Worm (Caenorhabditis elegans): ENCODE results near the gene srlf-13.

DNA sequence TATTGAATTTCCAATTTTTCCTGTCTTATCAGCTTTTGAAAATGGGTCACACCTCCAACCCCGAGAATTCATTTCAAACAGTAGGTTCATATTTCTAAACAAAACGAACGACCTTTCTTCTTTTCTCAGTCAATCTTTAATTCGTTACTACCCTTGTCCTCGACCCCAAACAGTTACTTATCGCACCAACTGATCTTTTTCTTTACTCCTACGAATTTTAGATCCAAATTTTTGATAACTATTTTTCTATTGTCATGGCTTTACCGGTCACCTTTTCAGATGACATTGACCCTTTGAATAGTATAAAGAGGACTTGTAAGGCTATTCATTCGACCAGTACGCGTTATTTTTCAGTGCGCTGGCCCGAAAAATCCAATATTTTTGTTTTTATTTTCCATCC is 19.7 kb upstream of the srlf-13 start:
- TF ChIP-seq lsy-2 (tag; optimal IDR thresholded peaks at IDR 0.05) (no peak), lin-15B (tag; optimal IDR thresholded peaks at IDR 0.05) (no peak), pqm-1 (tag; optimal IDR thresholded peaks at IDR 0.05) (no peak), ama-1 (optimal IDR thresholded peaks at IDR 0.05) (no peak), lin-13 (GFP tag; optimal IDR thresholded peaks at IDR 0.05) (no peak), nhr-77 (tag; optimal IDR thresholded peaks at IDR 0.05) (no peak), zip-2 (tag; optimal IDR thresholded peaks at IDR 0.05) (no peak)
